Worm (Caenorhabditis elegans): ENCODE measurements around the gene clec-227.

Gene clec-227

ce11 chrV:14521000-14521399 lies 48.7 kb downstream of the clec-227 start, which contains the start of gene C53A5.17:
TSS of gene C53A5.17 (minus strand) at chrV:14521100.
- TF ChIP-seq F13H6.1 (tag; optimal IDR thresholded peaks at IDR 0.05) (no peak), C34F6.9 (tag; optimal IDR thresholded peaks at IDR 0.05) (no peak), elt-1 (tag; optimal IDR thresholded peaks at IDR 0.05) (no peak), nhr-11 (tag; optimal IDR thresholded peaks at IDR 0.05) (no peak), nhr-23 (tag; optimal IDR thresholded peaks at IDR 0.05) (no peak), ceh-82 (tag; optimal IDR thresholded peaks at IDR 0.05) (no peak), nhr-10 (tag; optimal IDR thresholded peaks at IDR 0.05) (no peak), mbf-1 (tag; optimal IDR thresholded peaks at IDR 0.05) (no peak), sem-4 (tag; optimal IDR thresholded peaks at IDR 0.05) (no peak), mab-5 (tag; optimal IDR thresholded peaks at IDR 0.05) (no peak), crh-2 (tag; optimal IDR thresholded peaks at IDR 0.05) (no peak), skn-1 (tag; optimal IDR thresholded peaks at IDR 0.05) (no peak), ceh-16 (tag; optimal IDR thresholded peaks at IDR 0.05) (no peak), unc-39 (tag; optimal IDR thresholded peaks at IDR 0.05) (no peak), sma-9 (GFP tag; optimal IDR thresholded peaks at IDR 0.05) (no peak), sma-9 (tag; optimal IDR thresholded peaks at IDR 0.05) (no peak), nhr-6 (tag; optimal IDR thresholded peaks at IDR 0.05) (no peak), nhr-21 (tag; optimal IDR thresholded peaks at IDR 0.05) (no peak)

ce11 chrV:14522514-14522913 lies 50.2 kb downstream of the clec-227 start, which contains the start of gene C53A5.16:
TSS of gene C53A5.16 (minus strand) at chrV:14522614.
- no peak for TF ChIP-seq gmeb-1 (tag; optimal IDR thresholded peaks at IDR 0.05)
- TF ChIP-seq egl-27 (tag; optimal IDR thresholded peaks at IDR 0.05): no peak
- no peak for TF ChIP-seq mbf-1 (tag; optimal IDR thresholded peaks at IDR 0.05)
- no peak for TF ChIP-seq F13H6.1 (tag; optimal IDR thresholded peaks at IDR 0.05)
- TF ChIP-seq nhr-129 (tag; optimal IDR thresholded peaks at IDR 0.05): no peak
- TF ChIP-seq lin-13 (GFP tag; optimal IDR thresholded peaks at IDR 0.05): no peak
- TF ChIP-seq lin-11 (tag; optimal IDR thresholded peaks at IDR 0.05): no peak

- TF ChIP-seq sma-9 (GFP tag; optimal IDR thresholded peaks at IDR 0.05): no peak
- TF ChIP-seq sma-9 (tag; optimal IDR thresholded peaks at IDR 0.05): no peak
- TF ChIP-seq elt-1 (tag; optimal IDR thresholded peaks at IDR 0.05): no peak
- TF ChIP-seq lin-13 (GFP tag; optimal IDR thresholded peaks at IDR 0.05): no peak
- TF ChIP-seq egl-27 (tag; optimal IDR thresholded peaks at IDR 0.05): no peak
- TF ChIP-seq nhr-237 (tag; optimal IDR thresholded peaks at IDR 0.05): no peak
- no peak for TF ChIP-seq mbf-1 (tag; optimal IDR thresholded peaks at IDR 0.05)
- TF ChIP-seq nhr-77 (tag; optimal IDR thresholded peaks at IDR 0.05): no peak
- no peak for TF ChIP-seq nhr-21 (tag; optimal IDR thresholded peaks at IDR 0.05)
- TF ChIP-seq nhr-25 (tag; optimal IDR thresholded peaks at IDR 0.05): no peak
- no peak for TF ChIP-seq Y55F3AM.14 (GFP tag; optimal IDR thresholded peaks at IDR 0.05)
- no peak for TF ChIP-seq ama-1 (optimal IDR thresholded peaks at IDR 0.05)
- TF ChIP-seq lin-11 (tag; optimal IDR thresholded peaks at IDR 0.05): no peak
- TF ChIP-seq C34F6.9 (tag; optimal IDR thresholded peaks at IDR 0.05): no peak
- no peak for TF ChIP-seq ztf-4 (tag; optimal IDR thresholded peaks at IDR 0.05)
- TF ChIP-seq skn-1 (tag; optimal IDR thresholded peaks at IDR 0.05): no peak
- no peak for TF ChIP-seq unc-55 (GFP tag; optimal IDR thresholded peaks at IDR 0.05)
- no peak for TF ChIP-seq snpc-4 (tag; optimal IDR thresholded peaks at IDR 0.05)
- TF ChIP-seq ztf-1 (GFP tag; conservative IDR thresholded peaks at IDR 0.05): no peak
- no peak for TF ChIP-seq unc-39 (tag; optimal IDR thresholded peaks at IDR 0.05)
These were observed 50.8 kb downstream of the clec-227 start, which contains the start of gene C53A5.2 for ce11 chrV:14523105-14523504. TSS of gene C53A5.2 (minus strand) at chrV:14523205.

Data from whole organism, L2 larva.